Fruit fly (Drosophila melanogaster): ENCODE results near the gene ema.
A peak's percentile ranks its signal among the peaks of the same experiment; 100 is the strongest.

ema gene

DNA sequence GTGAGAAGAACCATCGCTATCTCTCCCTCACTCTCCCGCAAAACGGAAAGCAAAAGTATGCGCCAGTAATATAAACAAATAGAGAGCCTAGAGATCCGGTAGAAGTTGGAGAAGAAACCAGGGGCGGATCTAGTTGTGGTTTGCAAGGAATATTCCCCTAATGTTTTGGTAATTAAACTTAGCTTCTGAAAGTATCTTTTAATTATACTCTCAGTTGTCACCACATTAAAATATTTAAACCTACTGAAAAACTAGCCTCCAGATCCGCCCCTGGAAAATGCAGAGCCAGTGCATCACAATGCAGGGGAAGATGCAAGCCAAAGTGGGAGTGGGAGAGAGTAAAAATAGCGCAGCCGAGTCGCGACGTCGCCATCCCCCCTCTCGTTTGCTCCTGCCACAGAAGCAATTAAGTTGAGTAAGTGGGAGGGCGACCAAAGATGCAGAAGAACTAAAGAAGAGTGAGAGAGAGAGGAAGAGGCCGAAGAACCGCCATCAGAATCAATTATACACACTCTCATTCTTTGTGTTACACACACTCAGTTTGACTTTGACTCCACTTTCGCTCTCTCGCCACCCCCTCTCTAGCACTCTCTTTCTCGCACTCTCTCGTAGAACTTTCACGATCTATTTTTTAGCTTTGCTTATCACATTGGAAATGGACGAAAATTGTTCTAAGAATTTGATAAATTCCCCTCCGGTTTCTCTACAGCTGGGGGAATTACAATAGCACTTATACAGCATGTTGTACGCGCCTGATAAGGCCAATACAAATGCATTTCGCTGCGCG is 7.9 kb upstream of the ema start (continued):
- peak; percentile 78 for TF ChIP-seq CG12769 (tag; optimal IDR thresholded peaks at IDR 0.05)
- peak; percentile 76 for TF ChIP-seq CG30020 (tag; optimal IDR thresholded peaks at IDR 0.05)
- TF ChIP-seq CG3163 (GFP tag; optimal IDR thresholded peaks at IDR 0.05) = peak; percentile 64
- no peak for TF ChIP-seq unc-4 (GFP tag; IDR thresholded peaks at IDR 0.05; ENCODE audit: partially characterized antibody)
- TF ChIP-seq gsb-n (tag; optimal IDR thresholded peaks at IDR 0.05) = peak; percentile 93
- TF ChIP-seq Sox100B (GFP tag; optimal IDR thresholded peaks at IDR 0.05) = peak; percentile 88
- TF ChIP-seq tap (tag; optimal IDR thresholded peaks at IDR 0.05) = peak; percentile 95
- peak; percentile 73 for TF ChIP-seq Bdp1 (GFP tag; optimal IDR thresholded peaks at IDR 0.05)
- peak; percentile 96 for TF ChIP-seq ttk (GFP tag; IDR thresholded peaks at IDR 0.05)
- no peak for TF ChIP-seq Doc3 (GFP tag; IDR thresholded peaks at IDR 0.05; ENCODE audit: partially characterized antibody)
- peak; percentile 79 for TF ChIP-seq CG3847 (GFP tag; IDR thresholded peaks at IDR 0.05)
- peak; percentile 97 for TF ChIP-seq Gug (GFP tag; IDR thresholded peaks at IDR 0.05)
- TF ChIP-seq bcd (GFP tag; optimal IDR thresholded peaks at IDR 0.05) = peak; percentile 85
- peak; percentile 89 for TF ChIP-seq CG6654 (GFP tag; optimal IDR thresholded peaks at IDR 0.05)
- peak; percentile 16 for TF ChIP-seq CG4282 (GFP tag; optimal IDR thresholded peaks at IDR 0.05)
- TF ChIP-seq CG12299 (tag; optimal IDR thresholded peaks at IDR 0.05) = peak; percentile 83
- peak; percentile 94 for TF ChIP-seq CG1647 (GFP tag; optimal IDR thresholded peaks at IDR 0.05)
- peak; percentile 53; the same call in 1 of the 2 replicates for TF ChIP-seq CkIIα-i1 (GFP tag; IDR thresholded peaks at IDR 0.05)
- peak; percentile 73 for TF ChIP-seq CG10543 (GFP tag; optimal IDR thresholded peaks at IDR 0.05)
- peak; percentile 77 for TF ChIP-seq sima (GFP tag; optimal IDR thresholded peaks at IDR 0.05)
- no peak for TF ChIP-seq corto (GFP tag; optimal IDR thresholded peaks at IDR 0.05)
- 0 out of 2 replicates have a peak, but pooled peaks have one; percentile 6 for TF ChIP-seq Oaz (GFP tag; IDR thresholded peaks at IDR 0.05)
- peak; percentile 92 for TF ChIP-seq CG4730 (GFP tag; IDR thresholded peaks at IDR 0.05)
- peak; percentile 91 for TF ChIP-seq CG8388 (GFP tag; optimal IDR thresholded peaks at IDR 0.05)
- peak; percentile 75 for TF ChIP-seq psq (GFP tag; optimal IDR thresholded peaks at IDR 0.05)
- peak; percentile 60 for TF ChIP-seq zfh2 (GFP tag; optimal IDR thresholded peaks at IDR 0.05)
- TF ChIP-seq Deaf1 (tag; optimal IDR thresholded peaks at IDR 0.05) = peak; percentile 57
- TF ChIP-seq CG15601 (tag; optimal IDR thresholded peaks at IDR 0.05) = peak; percentile 95
- TF ChIP-seq ATbp (GFP tag; optimal IDR thresholded peaks at IDR 0.05) = peak; percentile 95
- TF ChIP-seq ham (GFP tag; IDR thresholded peaks at IDR 0.05) = 0 out of 2 replicates have a peak, but pooled peaks have one; percentile 43
- TF ChIP-seq prd (optimal IDR thresholded peaks at IDR 0.05) = no peak
- TF ChIP-seq prd (GFP tag; IDR thresholded peaks at IDR 0.05) = peak; percentile 97
- peak; percentile 60 for TF ChIP-seq CG1832 (GFP tag; optimal IDR thresholded peaks at IDR 0.05)
- peak; percentile 91 for TF ChIP-seq sqz (GFP tag; optimal IDR thresholded peaks at IDR 0.05)
- peak; percentile 89 for TF ChIP-seq CG2202 (tag; optimal IDR thresholded peaks at IDR 0.05)
- peak; percentile 71 for TF ChIP-seq Sry-δ (GFP tag; optimal IDR thresholded peaks at IDR 0.05)
- no peak for TF ChIP-seq pan (optimal IDR thresholded peaks at IDR 0.05)
- peak in 1 of 2 experiments; percentile 92 for TF ChIP-seq pan (GFP tag; optimal IDR thresholded peaks at IDR 0.05 in 1 of 2, IDR thresholded peaks at IDR 0.05 in 1 of 2)
- peak; percentile 86 for TF ChIP-seq CG8290 (GFP tag; optimal IDR thresholded peaks at IDR 0.05)
- TF ChIP-seq CG8290 (tag; optimal IDR thresholded peaks at IDR 0.05) = peak; percentile 83 to 93
- peak; percentile 90 for TF ChIP-seq Aef1 (GFP tag; IDR thresholded peaks at IDR 0.05)
- peak; percentile 72 for TF ChIP-seq Atf6 (GFP tag; IDR thresholded peaks at IDR 0.05)
- peak; percentile 67 for TF ChIP-seq CG7963 (GFP tag; IDR thresholded peaks at IDR 0.05; ENCODE audit: partially characterized antibody)
- TF ChIP-seq Awh (GFP tag; IDR thresholded peaks at IDR 0.05) = peak; percentile 96
- TF ChIP-seq CG13123 (GFP tag; optimal IDR thresholded peaks at IDR 0.05) = peak; percentile 66
- TF ChIP-seq gcm2 (GFP tag; optimal IDR thresholded peaks at IDR 0.05) = peak; percentile 6
- TF ChIP-seq CG6765 (GFP tag; optimal IDR thresholded peaks at IDR 0.05) = no peak
- TF ChIP-seq CG31441 (GFP tag; IDR thresholded peaks at IDR 0.05) = peak; percentile 93
- peak; percentile 92 for TF ChIP-seq fd64A (GFP tag; optimal IDR thresholded peaks at IDR 0.05)
- TF ChIP-seq Hr3 (GFP tag; optimal IDR thresholded peaks at IDR 0.05) = peak; percentile 91
